Worm (Caenorhabditis elegans) whole organism, L1 larva: Measurements from ENCODE around the gene mmad-1.

Source experiments
- C04F5.9 ChIP-seq: sonication (generic microtip); optimal IDR thresholded peaks from 2 replicates; lab custom pipeline; 2016; ENCODE audit warnings: missing genetic modification characterization, missing compliant biosample characterization
- C16A3.4 ChIP-seq: fragments of 150-350 bp; optimal IDR thresholded peaks from 2 replicates; lab custom pipeline; 2014; ENCODE audit warnings: missing biosample characterization, missing genetic modification characterization
- C34B4.2 ChIP-seq: sonication (generic microtip); optimal IDR thresholded peaks from 2 replicates; lab custom pipeline; 2017; ENCODE audit warnings: mild to moderate bottlenecking, missing genetic modification characterization, missing compliant biosample characterization
- F16B12.6 ChIP-seq: fragments of 150-350 bp; optimal IDR thresholded peaks from 2 replicates; lab custom pipeline; 2014; ENCODE audit warnings: missing biosample characterization, missing genetic modification characterization
- Y116A8C.19 ChIP-seq: sonication (generic microtip); optimal IDR thresholded peaks from 2 replicates; lab custom pipeline; 2016; ENCODE audit warnings: missing compliant biosample characterization, missing genetic modification characterization, borderline replicate concordance
- aly-2 ChIP-seq: fragments of 150-350 bp; optimal IDR thresholded peaks from 2 replicates; lab custom pipeline; 2014; ENCODE audit warnings: missing biosample characterization, missing genetic modification characterization
- blmp-1 ChIP-seq: fragments of 150-350 bp; optimal IDR thresholded peaks from 2 replicates; lab custom pipeline; 2014; ENCODE audit warnings: missing biosample characterization, missing genetic modification characterization
- ceh-63 ChIP-seq: fragments of 200-800 bp; sonication (Bioruptor generic); optimal IDR thresholded peaks from 2 replicates; lab custom pipeline; 2018; ENCODE audit warnings: mild to moderate bottlenecking, missing genetic modification characterization, missing compliant biosample characterization
- ceh-8 ChIP-seq: fragments of 200-800 bp; sonication (Bioruptor generic); optimal IDR thresholded peaks from 2 replicates; lab custom pipeline; 2018; ENCODE audit warnings: mild to moderate bottlenecking, missing genetic modification characterization, moderate library complexity, missing compliant biosample characterization
- ceh-88 ChIP-seq: fragments of 200-800 bp; sonication (Bioruptor generic); IDR thresholded peaks from 2 replicates; pipeline ENCODE4 v1.3.6; 2022; ENCODE audit warnings: missing genetic modification characterization, missing compliant biosample characterization
- ceh-90 ChIP-seq: sonication (generic microtip); optimal IDR thresholded peaks from 2 replicates; lab custom pipeline; 2016; ENCODE audit warnings: missing genetic modification characterization, missing compliant biosample characterization
- dpl-1 ChIP-seq, 3 experiments: fragments of 150-350 bp in 2 of 3; sonication (generic microtip) in 1 of 3; optimal IDR thresholded peaks; 2 replicates each; lab custom pipeline; 2014 to 2017; ENCODE audit warnings: missing biosample characterization in 3 of 3, missing genetic modification characterization in 3 of 3, missing genetic modification reagents in 3 of 3
- dsc-1 ChIP-seq: sonication (generic microtip); optimal IDR thresholded peaks from 2 replicates; lab custom pipeline; 2016; ENCODE audit warnings: mild to moderate bottlenecking, missing genetic modification characterization, missing compliant biosample characterization
- egl-13 ChIP-seq: sonication (generic microtip); optimal IDR thresholded peaks from 2 replicates; lab custom pipeline; 2016; ENCODE audit warnings: missing genotype, missing genetic modification reagents, missing genetic modification characterization, missing compliant biosample characterization
- egl-27 ChIP-seq, 2 experiments: fragments of 150-350 bp in 1 of 2; sonication (generic microtip); optimal IDR thresholded peaks; 3 replicates each; lab custom pipeline; 2017 to 2018; ENCODE audit warnings: missing biosample characterization in 2 of 2, missing genetic modification characterization in 2 of 2, missing genetic modification reagents in 2 of 2
- elt-2 ChIP-seq: sonication (generic microtip); optimal IDR thresholded peaks from 2 replicates; lab custom pipeline; 2016; ENCODE audit warnings: missing genetic modification characterization, mild to moderate bottlenecking, inconsistent platforms, missing compliant biosample characterization, missing genetic modification reagents
- ets-5 ChIP-seq: fragments of 200-800 bp; sonication (Bioruptor generic); IDR thresholded peaks from 2 replicates; pipeline ENCODE4 v1.3.6; 2022; ENCODE audit warnings: missing genetic modification characterization, missing compliant biosample characterization
- fkh-10 ChIP-seq: sonication (generic microtip); optimal IDR thresholded peaks from 2 replicates; lab custom pipeline; 2017; ENCODE audit warnings: missing biosample characterization, missing genetic modification reagents, missing genetic modification characterization
- fkh-4 ChIP-seq: sonication (generic microtip); optimal IDR thresholded peaks from 2 replicates; lab custom pipeline; 2016; ENCODE audit warnings: missing compliant biosample characterization, missing genetic modification characterization, borderline replicate concordance
- hlh-17 ChIP-seq: fragments of 200-800 bp; sonication (Bioruptor generic); optimal IDR thresholded peaks from 2 replicates; lab custom pipeline; 2018; ENCODE audit warnings: missing genetic modification characterization, mild to moderate bottlenecking, missing compliant biosample characterization, moderate library complexity, borderline replicate concordance
- hlh-4 ChIP-seq: sonication (generic microtip); optimal IDR thresholded peaks from 2 replicates; lab custom pipeline; 2016; ENCODE audit warnings: mild to moderate bottlenecking, missing genetic modification characterization, missing compliant biosample characterization
- irx-1 ChIP-seq: sonication (generic microtip); optimal IDR thresholded peaks from 2 replicates; lab custom pipeline; 2016; ENCODE audit warnings: missing genetic modification characterization, missing compliant biosample characterization
- jun-1 ChIP-seq: fragments of 150-350 bp; optimal IDR thresholded peaks from 2 replicates; lab custom pipeline; 2014; ENCODE audit warnings: missing biosample characterization, missing genetic modification reagents, missing genetic modification characterization
- lin-14 ChIP-seq: fragments of 200-800 bp; sonication (Bioruptor generic); optimal IDR thresholded peaks from 2 replicates; lab custom pipeline; 2018; ENCODE audit warnings: mild to moderate bottlenecking, missing genetic modification characterization, moderate library complexity, missing compliant biosample characterization
- lir-3 ChIP-seq: sonication (generic microtip); optimal IDR thresholded peaks from 2 replicates; lab custom pipeline; 2016; ENCODE audit warnings: mild to moderate bottlenecking, missing genetic modification characterization, moderate library complexity, missing compliant biosample characterization; ENCODE audit not compliant: poor library complexity
- lsy-2 ChIP-seq, 2 experiments: fragments of 150-350 bp; optimal IDR thresholded peaks; 2 replicates each; lab custom pipeline; 2014; ENCODE audit warnings: missing biosample characterization in 2 of 2, missing genetic modification characterization in 2 of 2
- mab-9 ChIP-seq: fragments of 200-800 bp; sonication (Bioruptor generic); IDR thresholded peaks from 2 replicates; pipeline ENCODE4 v1.3.6; 2022; ENCODE audit warnings: missing genetic modification reagents, missing genetic modification characterization, missing compliant biosample characterization
- mef-2 ChIP-seq: fragments of 150-350 bp; optimal IDR thresholded peaks from 2 replicates; lab custom pipeline; 2014; ENCODE audit warnings: missing biosample characterization, missing genetic modification characterization
- mep-1 ChIP-seq: fragments of 150-350 bp; optimal IDR thresholded peaks from 2 replicates; lab custom pipeline; 2014; ENCODE audit warnings: missing biosample characterization, missing genetic modification characterization
- nhr-11 ChIP-seq: fragments of 150-350 bp; optimal IDR thresholded peaks from 2 replicates; lab custom pipeline; 2014; ENCODE audit warnings: missing biosample characterization, missing genetic modification characterization
- nhr-12 ChIP-seq: sonication (generic microtip); optimal IDR thresholded peaks from 2 replicates; lab custom pipeline; 2017; ENCODE audit warnings: missing biosample characterization, missing genetic modification characterization
- nhr-19 ChIP-seq: fragments of 200-800 bp; sonication (Bioruptor generic); conservative IDR thresholded peaks from 2 replicates; pipeline ENCODE4 v1.3.6; 2022; ENCODE audit warnings: missing genetic modification characterization, missing compliant biosample characterization
- nhr-20 ChIP-seq: sonication (generic microtip); optimal IDR thresholded peaks from 2 replicates; lab custom pipeline; 2016; ENCODE audit warnings: mild to moderate bottlenecking, missing genetic modification characterization, missing compliant biosample characterization
- nhr-237 ChIP-seq: fragments of 150-350 bp; optimal IDR thresholded peaks from 2 replicates; lab custom pipeline; 2014; ENCODE audit warnings: missing biosample characterization, missing genetic modification characterization
- nhr-28 ChIP-seq: fragments of 150-350 bp; optimal IDR thresholded peaks from 2 replicates; lab custom pipeline; 2014; ENCODE audit warnings: missing biosample characterization, missing genetic modification characterization
- nhr-47 ChIP-seq: sonication (generic microtip); optimal IDR thresholded peaks from 2 replicates; lab custom pipeline; 2016; ENCODE audit warnings: mild to moderate bottlenecking, missing genetic modification characterization, moderate library complexity, missing compliant biosample characterization
- nhr-84 ChIP-seq: sonication (generic microtip); optimal IDR thresholded peaks from 2 replicates; lab custom pipeline; 2017; ENCODE audit warnings: missing biosample characterization, missing genetic modification characterization
- nhr-85 ChIP-seq: sonication (generic microtip); peaks from one replicate; lab custom pipeline; 2016; ENCODE audit warnings: missing genetic modification characterization, inconsistent platforms, missing compliant biosample characterization
- pag-3 ChIP-seq: sonication (generic microtip); optimal IDR thresholded peaks from 2 replicates; lab custom pipeline; 2017; ENCODE audit warnings: missing genetic modification characterization, mild to moderate bottlenecking, missing compliant biosample characterization, antibody characterized with exemption, borderline replicate concordance; ENCODE audit not compliant: insufficient read depth
- pax-3 ChIP-seq: fragments of 200-800 bp; sonication (Bioruptor generic); optimal IDR thresholded peaks from 2 replicates; lab custom pipeline; 2018; ENCODE audit warnings: mild to moderate bottlenecking, missing genetic modification characterization, moderate library complexity, missing compliant biosample characterization
- rnt-1 ChIP-seq: sonication (generic microtip); optimal IDR thresholded peaks from 2 replicates; lab custom pipeline; 2016; ENCODE audit warnings: mild to moderate bottlenecking, missing genetic modification characterization, moderate library complexity, missing compliant biosample characterization
- skn-1 ChIP-seq: fragments of 150-350 bp; optimal IDR thresholded peaks from 2 replicates; lab custom pipeline; 2014; ENCODE audit warnings: missing biosample characterization, missing genetic modification characterization
- snu-23 ChIP-seq: sonication (generic microtip); optimal IDR thresholded peaks from 2 replicates; lab custom pipeline; 2016; ENCODE audit warnings: missing genetic modification characterization, missing compliant biosample characterization
- sptf-1 ChIP-seq: fragments of 150-350 bp; optimal IDR thresholded peaks from 2 replicates; lab custom pipeline; 2014; ENCODE audit warnings: missing biosample characterization, missing genetic modification characterization
- sup-37 ChIP-seq: fragments of 200-800 bp; sonication (Bioruptor generic); optimal IDR thresholded peaks from 2 replicates; lab custom pipeline; 2018; ENCODE audit warnings: mild to moderate bottlenecking, missing genetic modification characterization, missing compliant biosample characterization
- tbx-2 ChIP-seq: sonication (generic microtip); optimal IDR thresholded peaks from 2 replicates; lab custom pipeline; 2016; ENCODE audit warnings: missing genetic modification characterization, missing compliant biosample characterization
- unc-130 ChIP-seq: fragments of 150-350 bp; optimal IDR thresholded peaks from 2 replicates; lab custom pipeline; 2017; ENCODE audit warnings: missing biosample characterization, missing genetic modification characterization, inconsistent platforms
- unc-30 ChIP-seq: sonication (generic microtip); optimal IDR thresholded peaks from 2 replicates; lab custom pipeline; 2017; ENCODE audit warnings: missing biosample characterization, missing genetic modification characterization
- unc-86 ChIP-seq: sonication (generic microtip); optimal IDR thresholded peaks from 2 replicates; lab custom pipeline; 2016; ENCODE audit warnings: missing genetic modification characterization, missing compliant biosample characterization
- unc-98 ChIP-seq: fragments of 200-800 bp; sonication (Bioruptor generic); IDR thresholded peaks from 2 replicates; pipeline ENCODE4 v1.3.6; 2022; ENCODE audit warnings: missing genetic modification characterization, missing compliant biosample characterization
- vab-15 ChIP-seq: sonication (generic microtip); optimal IDR thresholded peaks from 2 replicates; lab custom pipeline; 2017; ENCODE audit warnings: missing genotype, mild to moderate bottlenecking, missing genetic modification characterization, missing compliant biosample characterization
- zag-1 ChIP-seq: fragments of 150-350 bp; optimal IDR thresholded peaks from 2 replicates; lab custom pipeline; 2014; ENCODE audit warnings: missing biosample characterization, missing genetic modification characterization
- zip-4 ChIP-seq: fragments of 200-800 bp; sonication (Bioruptor generic); optimal IDR thresholded peaks from 2 replicates; lab custom pipeline; 2018; ENCODE audit warnings: mild to moderate bottlenecking, missing genetic modification characterization, moderate library complexity, missing compliant biosample characterization
- ztf-11 ChIP-seq, 2 experiments: sonication (generic microtip); optimal IDR thresholded peaks; 2 replicates each; lab custom pipeline; 2016 to 2017; ENCODE audit warnings: missing genetic modification characterization in 2 of 2, missing biosample characterization in 1 of 2, missing compliant biosample characterization in 1 of 2

mmad-1 gene

ce11 chrIII:13542458-13542857, 6.3 kb downstream of the mmad-1 start:
- TF ChIP-seq ceh-88 (GFP tag; lab: Robert Waterston, UW) (no peak), rnt-1 (tag; lab: Kevin White, UChicago) (no peak), ztf-11 (tag; optimal IDR thresholded peaks at IDR 0.05; lab: Kevin White, UChicago) (no peak), ets-5 (GFP tag; lab: Robert Waterston, UW) (no peak), skn-1 (tag; lab: Kevin White, UChicago) (no peak), F16B12.6 (tag; lab: Kevin White, UChicago) (no peak), hlh-17 (GFP tag; lab: Kevin White, UChicago) (no peak), sup-37 (no peak), fkh-4 (tag; lab: Kevin White, UChicago) (no peak), dsc-1 (no peak), nhr-20 (tag; lab: Kevin White, UChicago) (peak; percentile 0), egl-13 (tag; lab: Kevin White, UChicago) (no peak), nhr-237 (tag; lab: Kevin White, UChicago) (no peak), mep-1 (tag; lab: Kevin White, UChicago) (no peak), Y116A8C.19 (tag; lab: Kevin White, UChicago) (no peak), nhr-28 (tag; lab: Kevin White, UChicago) (no peak), nhr-85 (peak; percentile 58), tbx-2 (tag; lab: Kevin White, UChicago) (no peak), snu-23 (GFP tag; lab: Kevin White, UChicago) (no peak), C34B4.2 (tag; lab: Kevin White, UChicago) (no peak), unc-130 (tag; lab: Kevin White, UChicago) (no peak), unc-30 (tag; lab: Kevin White, UChicago) (no peak), lir-3 (tag; lab: Kevin White, UChicago) (no peak), ceh-8 (GFP tag; lab: Kevin White, UChicago) (no peak), pag-3 (tag; lab: Kevin White, UChicago) (no peak), ceh-90 (tag; lab: Kevin White, UChicago) (no peak), egl-27 (tag; optimal IDR thresholded peaks at IDR 0.05; lab: Kevin White, UChicago) (no peak), nhr-11 (no peak), pax-3 (tag; lab: Kevin White, UChicago) (no peak), nhr-19 (GFP tag; lab: Robert Waterston, UW) (no peak), sptf-1 (tag; lab: Kevin White, UChicago) (no peak), zip-4 (GFP tag; lab: Kevin White, UChicago) (no peak), C04F5.9 (tag; lab: Kevin White, UChicago) (no peak), zag-1 (no peak), mab-9 (GFP tag; lab: Robert Waterston, UW) (no peak), unc-86 (tag; lab: Kevin White, UChicago) (no peak), fkh-10 (GFP tag; lab: Kevin White, UChicago) (no peak), unc-98 (GFP tag; lab: Robert Waterston, UW) (no peak), lin-14 (GFP tag; lab: Kevin White, UChicago) (peak; percentile 24), C16A3.4 (tag; lab: Kevin White, UChicago) (no peak), lsy-2 (tag; optimal IDR thresholded peaks at IDR 0.05; lab: Kevin White, UChicago) (no peak), nhr-47 (no peak), ceh-63 (GFP tag; lab: Kevin White, UChicago) (no peak), jun-1 (tag; lab: Kevin White, UChicago) (no peak), nhr-12 (tag; lab: Kevin White, UChicago) (no peak), hlh-4 (tag; lab: Kevin White, UChicago) (no peak), elt-2 (tag; lab: Kevin White, UChicago) (peak; percentile 17), mef-2 (no peak), nhr-84 (tag; lab: Kevin White, UChicago) (no peak), dpl-1 (GFP tag; optimal IDR thresholded peaks at IDR 0.05; lab: Kevin White, UChicago) (peak in 1 of 3 experiments; percentile 14), blmp-1 (tag; lab: Kevin White, UChicago) (peak; percentile 8), aly-2 (tag; lab: Kevin White, UChicago) (no peak), irx-1 (tag; lab: Kevin White, UChicago) (no peak), vab-15 (no peak)
